Worm (Caenorhabditis elegans): Measurements from ENCODE around the gene F55B11.7.

- TF ChIP-seq F39B2.1 (GFP tag; IDR thresholded peaks at IDR 0.05) = no peak
- no peak for TF ChIP-seq him-1 (tag; optimal IDR thresholded peaks at IDR 0.05)
- TF ChIP-seq snpc-4 (GFP tag; optimal IDR thresholded peaks at IDR 0.05) = no peak
- TF ChIP-seq snpc-4 (tag; optimal IDR thresholded peaks at IDR 0.05) = no peak
- no peak for TF ChIP-seq Y53F4B.3 (GFP tag; IDR thresholded peaks at IDR 0.05)
- TF ChIP-seq somi-1 (GFP tag; optimal IDR thresholded peaks at IDR 0.05) = no peak
- no peak for TF ChIP-seq lsl-1 (GFP tag; optimal IDR thresholded peaks at IDR 0.05)
- no peak for TF ChIP-seq lsy-27 (tag; optimal IDR thresholded peaks at IDR 0.05; ENCODE audit: borderline replicate concordance, insufficient read depth)
Observed at ce11 chrIV:14394812-14395211, 27.0 kb downstream of the F55B11.7 start.
